Fruit fly (Drosophila melanogaster) whole organism, embryonic: ENCODE data around the gene Acat2.

Experiments
- Ada2b ChIP-seq: fragments of 200-800 bp; sonication (Bioruptor generic); IDR thresholded peaks from 2 replicates; pipeline ENCODE4 v1.3.6; 2022; ENCODE audit warnings: missing biosample characterization, missing genetic modification characterization
- Asciz ChIP-seq: fragments of 200-800 bp; sonication (Bioruptor generic); optimal IDR thresholded peaks from 2 replicates; lab custom pipeline; 2017; ENCODE audit warnings: missing biosample characterization, mild to moderate bottlenecking, missing genetic modification characterization, missing genetic modification reagents
- B-H1 ChIP-seq: fragments of 200-800 bp; sonication (Bioruptor generic); IDR thresholded peaks from 3 replicates; pipeline ENCODE4 v1.3.6; 2022; ENCODE audit warnings: missing biosample characterization, missing genetic modification characterization
- BtbVII ChIP-seq: fragments of 200-800 bp; sonication (Bioruptor generic); optimal IDR thresholded peaks from 3 replicates; lab custom pipeline; 2017; ENCODE audit warnings: missing biosample characterization, mild to moderate bottlenecking, missing genetic modification characterization
- CG10654 ChIP-seq: fragments of 200-800 bp; sonication (Bioruptor generic); optimal IDR thresholded peaks from 2 replicates; lab custom pipeline; 2016; ENCODE audit warnings: missing biosample characterization, missing genetic modification characterization
- CG12299 ChIP-seq: fragments of 200-800 bp; sonication (Bioruptor generic); optimal IDR thresholded peaks from 2 replicates; lab custom pipeline; 2018; ENCODE audit warnings: missing biosample characterization, mild to moderate bottlenecking, missing genetic modification characterization
- CG12659 ChIP-seq: fragments of 200-800 bp; sonication (Bioruptor generic); optimal IDR thresholded peaks from 3 replicates; lab custom pipeline; 2017; ENCODE audit warnings: mild to moderate bottlenecking, missing biosample characterization, missing genetic modification reagents, missing genetic modification characterization
- CG14965 ChIP-seq: fragments of 200-800 bp; sonication (Bioruptor generic); optimal IDR thresholded peaks from 2 replicates; lab custom pipeline; 2016; ENCODE audit warnings: missing biosample characterization, missing genetic modification characterization, borderline replicate concordance
- CG17186 ChIP-seq: fragments of 200-800 bp; sonication (Bioruptor generic); optimal IDR thresholded peaks from 3 replicates; lab custom pipeline; 2017; ENCODE audit warnings: missing biosample characterization, missing genetic modification reagents, missing genetic modification characterization
- CG17829 ChIP-seq: fragments of 200-800 bp; optimal IDR thresholded peaks from 2 replicates; lab custom pipeline; 2019; ENCODE audit warnings: missing biosample characterization, mild to moderate bottlenecking, missing genetic modification characterization, moderate library complexity
- CG18476 ChIP-seq: fragments of 200-800 bp; sonication (Bioruptor generic); optimal IDR thresholded peaks from 2 replicates; lab custom pipeline; 2016; ENCODE audit warnings: missing biosample characterization, mild to moderate bottlenecking, missing genetic modification characterization
- CG2712 ChIP-seq: fragments of 200-800 bp; optimal IDR thresholded peaks from 3 replicates; lab custom pipeline; 2019; ENCODE audit warnings: missing biosample characterization, mild to moderate bottlenecking, missing genetic modification characterization, moderate library complexity
- CG3726 ChIP-seq: fragments of 200-800 bp; sonication (Bioruptor generic); IDR thresholded peaks from 3 replicates; pipeline ENCODE4, ENCODE4 v1.3.6; 2022; ENCODE audit warnings: missing biosample characterization, missing genetic modification characterization
- CG42726 ChIP-seq: fragments of 200-800 bp; sonication (Bioruptor generic); IDR thresholded peaks from 2 replicates; pipeline ENCODE4 v1.3.6; 2022; ENCODE audit warnings: missing biosample characterization, missing genetic modification characterization; ENCODE audit not compliant: partially characterized antibody
- CG4282 ChIP-seq: fragments of 200-800 bp; sonication (Bioruptor generic); optimal IDR thresholded peaks from 2 replicates; lab custom pipeline; 2016; ENCODE audit warnings: missing biosample characterization, missing genetic modification characterization
- CG4328 ChIP-seq: fragments of 200-800 bp; sonication (Bioruptor generic); optimal IDR thresholded peaks from 3 replicates; lab custom pipeline; 2017; ENCODE audit warnings: missing biosample characterization, missing genetic modification reagents, missing genetic modification characterization
- CG4707 ChIP-seq: fragments of 200-800 bp; sonication (Bioruptor generic); optimal IDR thresholded peaks from 2 replicates; lab custom pipeline; 2018; ENCODE audit warnings: missing biosample characterization, mild to moderate bottlenecking, missing genetic modification characterization, moderate library complexity
- CG5245 ChIP-seq: fragments of 200-800 bp; sonication (Bioruptor generic); optimal IDR thresholded peaks from 3 replicates; lab custom pipeline; 2016; ENCODE audit warnings: missing biosample characterization, missing genetic modification characterization
- CG6272 ChIP-seq: fragments of 200-800 bp; sonication (Bioruptor generic); IDR thresholded peaks from 2 replicates; pipeline ENCODE4 v1.3.6; 2022; ENCODE audit warnings: missing biosample characterization, missing genetic modification characterization
- CG6791 ChIP-seq: fragments of 200-800 bp; sonication (Bioruptor generic); IDR thresholded peaks from 3 replicates; pipeline ENCODE4 v1.3.6; 2022; ENCODE audit warnings: missing biosample characterization, missing genetic modification characterization; ENCODE audit not compliant: partially characterized antibody
- Dbx ChIP-seq: fragments of 200-800 bp; sonication (Bioruptor generic); IDR thresholded peaks from 3 replicates; pipeline ENCODE4 v1.3.6; 2022; ENCODE audit warnings: missing biosample characterization, missing genetic modification characterization
- Doc3 ChIP-seq: fragments of 200-800 bp; sonication (Bioruptor generic); IDR thresholded peaks from 3 replicates; pipeline ENCODE4 v1.3.6; 2022; ENCODE audit warnings: missing biosample characterization, missing genetic modification characterization; ENCODE audit not compliant: partially characterized antibody
- E2f1 ChIP-seq: fragments of 200-800 bp; sonication (Bioruptor generic); IDR thresholded peaks from 2 replicates; pipeline ENCODE4 v1.3.6; 2022; ENCODE audit warnings: missing biosample characterization, missing genetic modification characterization
- E2f2 ChIP-seq: fragments of 200-800 bp; sonication (Bioruptor generic); IDR thresholded peaks from 2 replicates; pipeline ENCODE4 v1.3.6; 2022; ENCODE audit warnings: missing biosample characterization, missing genetic modification characterization
- Fer1 ChIP-seq: fragments of 200-800 bp; sonication (Bioruptor generic); optimal IDR thresholded peaks from 2 replicates; lab custom pipeline; 2017; ENCODE audit warnings: missing biosample characterization, mild to moderate bottlenecking, missing genetic modification characterization
- Hmr ChIP-seq: fragments of 200-800 bp; sonication (Bioruptor generic); optimal IDR thresholded peaks from 3 replicates; lab custom pipeline; 2017; ENCODE audit warnings: mild to moderate bottlenecking, missing biosample characterization, missing genetic modification reagents, missing genetic modification characterization
- Myb ChIP-seq: fragments of 200-800 bp; sonication (Bioruptor generic); optimal IDR thresholded peaks from 2 replicates; lab custom pipeline; 2016; ENCODE audit warnings: missing biosample characterization, missing genetic modification characterization
- NC2α ChIP-seq: fragments of 200-800 bp; sonication (Bioruptor generic); optimal IDR thresholded peaks from 2 replicates; lab custom pipeline; 2016; ENCODE audit warnings: missing biosample characterization, missing genetic modification characterization
- Nf-YC ChIP-seq: fragments of 200-800 bp; optimal IDR thresholded peaks from 3 replicates; lab custom pipeline; 2019; ENCODE audit warnings: missing biosample characterization, mild to moderate bottlenecking, missing genetic modification characterization, moderate library complexity
- Ptx1 ChIP-seq: fragments of 200-800 bp; sonication (Bioruptor generic); IDR thresholded peaks from 2 replicates; pipeline ENCODE4 v1.3.6; 2022; ENCODE audit warnings: missing biosample characterization, missing genetic modification characterization
- Sox102F ChIP-seq: fragments of 200-800 bp; sonication (Bioruptor generic); optimal IDR thresholded peaks from 2 replicates; lab custom pipeline; 2018; ENCODE audit warnings: missing biosample characterization, mild to moderate bottlenecking, missing genetic modification characterization, moderate library complexity
- Spps ChIP-seq: fragments of 200-800 bp; sonication (Bioruptor generic); optimal IDR thresholded peaks from 2 replicates; lab custom pipeline; 2018; ENCODE audit warnings: missing biosample characterization, mild to moderate bottlenecking, missing genetic modification characterization
- Vsx1 ChIP-seq: fragments of 200-800 bp; sonication (Bioruptor generic); optimal IDR thresholded peaks from 2 replicates; lab custom pipeline; 2017; ENCODE audit warnings: missing biosample characterization, mild to moderate bottlenecking, missing genetic modification characterization, missing genetic modification reagents
- bowl ChIP-seq: fragments of 200-800 bp; sonication (Bioruptor generic); IDR thresholded peaks from 2 replicates; pipeline ENCODE4 v1.3.6; 2022; ENCODE audit warnings: missing biosample characterization, missing genetic modification characterization
- da ChIP-seq: fragments of 200-800 bp; sonication (Bioruptor generic); optimal IDR thresholded peaks from 2 replicates; lab custom pipeline; 2016; ENCODE audit warnings: missing biosample characterization, missing genetic modification characterization
- dimm ChIP-seq: fragments of 200-800 bp; sonication (Bioruptor generic); IDR thresholded peaks from 2 replicates; pipeline ENCODE4 v1.3.6; 2022; ENCODE audit warnings: missing biosample characterization, missing genetic modification characterization
- dmrt99B ChIP-seq: fragments of 200-800 bp; sonication (Bioruptor generic); optimal IDR thresholded peaks from 2 replicates; lab custom pipeline; 2018; ENCODE audit warnings: missing biosample characterization, mild to moderate bottlenecking, missing genetic modification characterization, moderate library complexity
- ems ChIP-seq: fragments of 200-800 bp; sonication (Bioruptor generic); optimal IDR thresholded peaks from 3 replicates; lab custom pipeline; 2016; ENCODE audit warnings: missing biosample characterization, missing genetic modification characterization
- esg ChIP-seq: fragments of 200-800 bp; sonication (Bioruptor generic); conservative IDR thresholded peaks from 2 replicates; pipeline ENCODE4 v1.3.6; 2022; ENCODE audit warnings: missing biosample characterization, missing genetic modification characterization
- gt ChIP-seq: fragments of 200-800 bp; sonication (Bioruptor generic); IDR thresholded peaks from 2 replicates; pipeline ENCODE4 v1.3.6; 2022; ENCODE audit warnings: missing biosample characterization, missing genetic modification characterization
- hb ChIP-seq: fragments of 200-800 bp; sonication (Bioruptor generic); IDR thresholded peaks from 3 replicates; pipeline ENCODE4 v1.3.6; 2022; ENCODE audit warnings: missing biosample characterization, missing genetic modification characterization; ENCODE audit not compliant: partially characterized antibody
- ind ChIP-seq: fragments of 200-800 bp; sonication (Bioruptor generic); optimal IDR thresholded peaks from 3 replicates; lab custom pipeline; 2016; ENCODE audit warnings: missing biosample characterization, missing genetic modification characterization
- lov ChIP-seq, 2 experiments: fragments of 200-800 bp in 1 of 2; fragments of >200 bp in 1 of 2; sonication (Bioruptor generic) in 1 of 2; IDR thresholded peaks in 1 of 2; optimal IDR thresholded peaks in 1 of 2; 2 replicates in 1 of 2; 3 replicates in 1 of 2; pipeline versions ENCODE4 v1.3.6 to Lab custom; 2017 to 2022; ENCODE audit warnings: missing biosample characterization in 1 of 2, missing genetic modification characterization in 1 of 2
- nerfin-1 ChIP-seq: fragments of 200-800 bp; sonication (Bioruptor generic); optimal IDR thresholded peaks from 3 replicates; lab custom pipeline; 2019; ENCODE audit warnings: missing biosample characterization, mild to moderate bottlenecking, missing genetic modification characterization, moderate library complexity
- pan ChIP-seq, 4 experiments: fragments of >200 bp in 3 of 4; fragments of 200-800 bp in 1 of 4; sonication (Bioruptor generic) in 1 of 4; optimal IDR thresholded peaks in 3 of 4; IDR thresholded peaks in 1 of 4; 2 replicates each; pipeline versions ENCODE4 v1.3.6 to Lab custom; 2017 to 2022; ENCODE audit warnings: missing biosample characterization in 2 of 4, missing genetic modification characterization in 2 of 4, mixed read lengths in 1 of 4
- shn ChIP-seq: fragments of 200-800 bp; sonication (Bioruptor generic); optimal IDR thresholded peaks from 3 replicates; lab custom pipeline; 2016; ENCODE audit warnings: missing biosample characterization, missing genetic modification characterization
- tin ChIP-seq: fragments of 200-800 bp; sonication (Bioruptor generic); optimal IDR thresholded peaks from 3 replicates; lab custom pipeline; 2016; ENCODE audit warnings: missing biosample characterization, missing genetic modification characterization
- zen2 ChIP-seq: fragments of 200-800 bp; sonication (Bioruptor generic); IDR thresholded peaks from 3 replicates; pipeline ENCODE4 v1.3.6; 2022; ENCODE audit warnings: missing biosample characterization, missing genetic modification characterization; ENCODE audit not compliant: partially characterized antibody

Gene Acat2

dm6 chr3L:1298509-1298908 lies 4.2 kb upstream of the Acat2 start, which contains the start of gene scf (continued):
- TF ChIP-seq shn (no peak), tin (GFP tag; lab: Kevin White, UChicago) (no peak), CG42726 (0 out of 2 replicates have a peak, but pooled peaks have one; percentile 48), E2f2 (GFP tag; lab: Robert Waterston, UW) (peak; percentile 96), Vsx1 (GFP tag; lab: Kevin White, UChicago) (no peak), CG4282 (GFP tag; lab: Kevin White, UChicago) (peak; percentile 28), Hmr (GFP tag; lab: Kevin White, UChicago) (no peak), Dbx (GFP tag; lab: Robert Waterston, UW) (no peak), Doc3 (GFP tag; lab: Robert Waterston, UW) (peak; percentile 28; the same call in 1 of the 3 replicates), esg (GFP tag; lab: Robert Waterston, UW) (no peak), gt (no peak), Ptx1 (GFP tag; lab: Robert Waterston, UW) (no peak), CG12299 (tag; lab: Kevin White, UChicago) (no peak), CG12659 (GFP tag; lab: Kevin White, UChicago) (peak; percentile 2), lov (optimal IDR thresholded peaks at IDR 0.05; lab: Kevin White, UChicago) (no peak), lov (GFP tag; IDR thresholded peaks at IDR 0.05; lab: Robert Waterston, UW) (peak; percentile 54; the same call in 1 of the 3 replicates), dmrt99B (tag; lab: Kevin White, UChicago) (no peak), CG17829 (tag; lab: Kevin White, UChicago) (peak; percentile 56), zen2 (GFP tag; lab: Robert Waterston, UW) (no peak), dimm (no peak), CG2712 (peak; percentile 11), Fer1 (GFP tag; lab: Kevin White, UChicago) (peak; percentile 35), CG18476 (GFP tag; lab: Kevin White, UChicago) (no peak), Nf-YC (tag; lab: Kevin White, UChicago) (peak; percentile 19), Myb (GFP tag; lab: Kevin White, UChicago) (peak; percentile 20)
- TF ChIP-seq, all 482 proteins: peak for 110

dm6 chr3L:1300076-1300635 lies 2.6 kb upstream of the Acat2 start:
- TF ChIP-seq CG10654 (GFP tag; lab: Kevin White, UChicago) = peak; percentile 72
- no peak for TF ChIP-seq Ada2b (GFP tag; lab: Robert Waterston, UW)
- peak; percentile 50 for TF ChIP-seq CG4707 (GFP tag; lab: Kevin White, UChicago)
- no peak for TF ChIP-seq pan (optimal IDR thresholded peaks at IDR 0.05; lab: Kevin White, UChicago)
- TF ChIP-seq pan (GFP tag; optimal IDR thresholded peaks at IDR 0.05 in 1 of 2, IDR thresholded peaks at IDR 0.05 in 1 of 2) = peak in 1 of 2 experiments; percentile 82
- TF ChIP-seq nerfin-1 (tag; lab: Kevin White, UChicago) = peak; percentile 78
- TF ChIP-seq CG6791 = no peak
- no peak for TF ChIP-seq Sox102F
- TF ChIP-seq da (GFP tag; lab: Kevin White, UChicago) = no peak
- TF ChIP-seq CG6272 (GFP tag; lab: Robert Waterston, UW) = peak; percentile 62
- TF ChIP-seq hb (GFP tag; lab: Robert Waterston, UW) = no peak
- peak; percentile 74 for TF ChIP-seq Asciz
- TF ChIP-seq E2f1 (GFP tag; lab: Robert Waterston, UW) = peak; percentile 58; the same call in 1 of the 2 replicates
- no peak for TF ChIP-seq CG14965 (GFP tag; lab: Kevin White, UChicago)
- peak; percentile 77 for TF ChIP-seq CG5245 (GFP tag; lab: Kevin White, UChicago)
- TF ChIP-seq Spps (tag; lab: Kevin White, UChicago) = peak; percentile 74
- peak; percentile 58; the same call in 1 of the 2 replicates for TF ChIP-seq bowl
- no peak for TF ChIP-seq NC2α
- peak; percentile 62; the same call in 1 of the 3 replicates for TF ChIP-seq B-H1 (GFP tag; lab: Robert Waterston, UW)
- peak; percentile 84 for TF ChIP-seq CG4328
- no peak for TF ChIP-seq zen2 (GFP tag; lab: Robert Waterston, UW)
- peak; percentile 66 for TF ChIP-seq ind (GFP tag; lab: Kevin White, UChicago)
- 0 out of 3 replicates have a peak, but pooled peaks have one; percentile 47 for TF ChIP-seq CG3726 (GFP tag; lab: Robert Waterston, UW)
- TF ChIP-seq CG17186 (GFP tag; lab: Kevin White, UChicago) = no peak
- no peak for TF ChIP-seq ems (GFP tag; lab: Kevin White, UChicago)
- peak; percentile 88 for TF ChIP-seq BtbVII (GFP tag; lab: Kevin White, UChicago)
